Worm (Caenorhabditis elegans) whole organism, L4/young adult: ENCODE data around the gene gcy-14.
"Not testable (repeated sequence)": the region's sequence is repeated elsewhere in the genome, so short reads cannot be mapped to it uniquely, and the experiment has no call there.

Experiments used
- W03F9.2 ChIP-seq: fragments of 150-350 bp; optimal IDR thresholded peaks from 2 replicates; lab custom pipeline; 2014; ENCODE audit warnings: missing biosample characterization, missing genetic modification characterization
- dao-5 ChIP-seq: sonication (generic microtip); optimal IDR thresholded peaks from 2 replicates; lab custom pipeline; 2016; ENCODE audit warnings: missing genotype, missing genetic modification characterization, moderate library complexity, missing compliant biosample characterization
- him-1 ChIP-seq: sonication (generic microtip); optimal IDR thresholded peaks from 2 replicates; lab custom pipeline; 2016; ENCODE audit warnings: missing genotype, missing genetic modification reagents, missing genetic modification characterization, missing compliant biosample characterization

Gene gcy-14

DNA sequence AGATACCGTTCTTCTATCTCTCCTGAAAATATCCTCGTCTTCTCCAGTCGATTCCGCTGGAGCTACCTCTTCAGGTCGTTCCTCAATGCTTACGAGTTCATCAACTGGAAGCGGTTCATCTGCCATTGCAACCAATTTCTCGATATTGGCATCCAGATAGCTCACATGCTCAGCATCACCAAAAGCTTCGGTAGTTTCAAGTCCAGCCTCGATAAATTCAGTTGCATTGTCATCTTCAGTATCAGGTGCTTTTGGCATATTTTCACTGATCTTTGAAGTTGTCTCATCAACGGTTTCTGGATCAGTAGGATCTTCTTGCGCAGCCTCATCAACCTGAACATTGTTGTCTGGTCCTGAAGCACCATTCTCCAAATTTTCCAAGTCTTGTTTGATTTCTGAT is 26.4 kb downstream of the gcy-14 start:
- TF ChIP-seq him-1 (tag; lab: Kevin White, UChicago), result no peak
- no peak for TF ChIP-seq W03F9.2 (tag; lab: Kevin White, UChicago)
- no peak for TF ChIP-seq dao-5 (tag; lab: Kevin White, UChicago)

DNA sequence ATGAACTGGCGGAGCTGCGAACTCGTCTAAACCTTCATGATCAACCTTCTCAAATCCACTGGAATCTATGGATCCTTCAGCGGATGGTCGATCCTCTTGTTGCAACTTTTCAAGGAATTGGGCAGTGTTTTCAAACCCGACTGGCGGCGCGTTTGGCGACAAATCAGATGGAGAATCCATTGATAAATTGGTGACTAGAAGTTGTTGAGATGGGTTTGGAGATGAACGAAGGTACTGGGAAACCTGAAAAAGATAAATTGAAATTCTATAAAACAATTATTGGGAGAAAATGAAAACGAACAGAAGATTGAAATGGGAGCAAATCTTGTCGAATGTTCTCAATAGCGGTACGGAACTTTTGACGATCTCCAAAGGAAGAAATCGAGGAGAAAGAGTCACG is 30.0 kb downstream of the gcy-14 start:
- no peak for TF ChIP-seq him-1 (tag; lab: Kevin White, UChicago)
- no peak for TF ChIP-seq W03F9.2 (tag; lab: Kevin White, UChicago)
- TF ChIP-seq dao-5 (tag; lab: Kevin White, UChicago), result no peak

ce11 chrV:14835075-14835991 is 32.7 kb downstream of the gcy-14 start:
- TF ChIP-seq W03F9.2 (tag; lab: Kevin White, UChicago) (no peak), him-1 (tag; lab: Kevin White, UChicago) (no peak), dao-5 (tag; lab: Kevin White, UChicago) (no peak)

- peak; percentile 4 for TF ChIP-seq him-1 (tag; lab: Kevin White, UChicago)
- no peak for TF ChIP-seq W03F9.2 (tag; lab: Kevin White, UChicago)
Observed at ce11 chrV:14833219-14833618, 34.9 kb downstream of the gcy-14 start.

ce11 chrV:14832789-14833187 is 35.3 kb downstream of the gcy-14 start:
- TF ChIP-seq him-1 (tag; lab: Kevin White, UChicago) (no peak), dao-5 (tag; lab: Kevin White, UChicago) (no peak), W03F9.2 (tag; lab: Kevin White, UChicago) (no peak)

DNA sequence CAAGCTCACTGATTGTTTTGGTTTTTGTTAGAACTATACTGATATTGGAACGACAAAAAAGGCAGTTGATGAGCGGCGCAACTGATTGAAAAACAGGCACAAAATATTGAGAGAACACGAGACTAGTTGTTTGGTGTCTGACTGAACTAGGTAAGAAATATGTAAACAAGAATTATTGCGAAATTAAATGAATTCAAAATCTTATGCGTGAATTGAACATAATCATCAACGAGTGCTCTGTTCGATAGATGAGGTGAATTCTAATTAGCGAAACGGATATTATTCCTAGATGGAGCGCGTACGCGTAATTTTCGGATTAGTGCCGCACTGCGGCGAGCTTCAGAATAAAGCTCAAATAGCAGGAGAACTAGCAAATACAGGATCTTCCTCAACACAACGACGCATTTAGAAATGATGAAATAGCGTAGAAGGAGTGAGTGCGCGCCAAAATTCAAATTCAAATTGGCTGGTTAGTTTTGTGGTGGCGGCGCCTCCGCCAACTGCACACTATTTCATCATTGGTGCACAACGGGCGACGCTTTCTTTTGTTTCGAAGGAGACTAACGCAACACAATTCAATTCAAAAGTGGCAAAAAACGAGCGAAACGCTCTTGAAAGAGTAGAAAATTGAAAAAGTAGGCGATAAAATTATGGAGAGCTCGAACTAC is 35.8 kb downstream of the gcy-14 start:
- no peak for TF ChIP-seq W03F9.2 (tag; lab: Kevin White, UChicago)
- no peak for TF ChIP-seq him-1 (tag; lab: Kevin White, UChicago)

DNA sequence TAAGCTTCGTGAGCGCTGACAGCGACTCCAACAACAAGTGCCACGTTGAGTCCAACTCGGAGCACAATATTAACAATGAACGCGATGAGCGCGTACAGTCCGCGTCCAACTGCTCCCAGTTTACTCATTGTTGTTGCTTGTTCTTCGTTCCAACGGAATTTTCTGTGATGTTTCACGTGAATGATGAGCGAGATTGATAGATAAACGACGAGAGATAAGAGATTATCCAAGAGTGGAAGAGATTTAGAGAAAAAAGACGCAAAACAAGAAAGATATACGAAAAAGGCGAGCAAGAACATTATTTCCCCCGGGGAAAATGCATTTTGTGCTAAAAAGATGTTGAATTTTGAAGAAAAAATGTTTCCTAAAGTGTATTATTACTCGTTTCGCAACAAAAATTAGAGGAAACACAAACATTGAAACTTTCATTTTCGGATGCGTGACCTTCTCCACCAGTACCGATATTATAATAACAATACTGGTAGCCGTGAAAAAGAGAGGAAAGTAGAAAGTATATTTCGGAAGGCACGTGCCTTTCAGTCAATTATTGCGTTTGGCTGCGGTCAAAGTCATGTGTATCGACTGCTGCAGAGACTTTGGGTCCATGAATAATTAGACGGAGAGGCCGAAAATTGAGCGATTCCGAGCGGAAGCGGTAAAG is 36.5 kb downstream of the gcy-14 start:
- TF ChIP-seq W03F9.2 (tag; lab: Kevin White, UChicago), result no peak
- no peak for TF ChIP-seq him-1 (tag; lab: Kevin White, UChicago)
- TF ChIP-seq dao-5 (tag; lab: Kevin White, UChicago), result no peak

DNA sequence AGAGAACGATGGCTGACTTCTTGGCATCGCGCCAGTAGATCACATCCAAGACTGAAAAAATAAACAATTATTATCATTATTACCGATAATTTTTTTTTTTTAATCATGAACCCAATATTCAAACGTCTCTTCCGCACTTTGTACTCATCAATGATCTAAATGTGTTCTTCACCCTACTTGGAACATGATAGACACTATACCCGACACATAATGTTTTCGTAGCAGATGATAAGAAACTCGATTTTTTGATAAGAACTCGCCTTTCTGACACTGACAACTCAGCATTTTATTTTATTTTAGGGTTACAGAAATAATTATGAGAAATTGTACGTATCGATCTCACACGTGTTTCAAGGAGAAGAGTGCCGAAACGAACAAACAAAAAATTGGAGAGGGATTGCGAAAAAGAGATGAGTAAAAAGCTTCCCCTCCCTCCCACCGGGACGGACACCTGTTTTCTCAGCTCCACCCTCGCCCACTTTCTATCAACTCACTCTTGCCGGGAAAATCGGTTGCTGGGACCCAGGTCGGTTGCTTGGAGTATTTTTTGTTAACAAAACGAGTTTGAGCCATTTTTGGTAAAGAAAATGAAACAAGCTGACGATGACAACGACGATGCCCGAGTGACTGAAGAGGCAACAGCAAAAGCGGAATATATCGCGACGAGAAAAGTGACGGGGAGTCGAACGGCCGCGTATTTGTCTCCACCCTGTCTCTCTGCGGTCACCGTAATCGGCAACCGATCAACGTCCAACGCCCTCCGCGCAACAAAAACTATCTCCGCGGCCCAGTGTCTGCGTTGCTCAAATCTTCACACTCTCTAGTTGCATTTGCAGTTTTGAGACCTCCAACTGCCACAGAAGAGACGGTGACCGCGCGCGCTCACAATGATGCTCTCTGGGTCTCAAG is 37.6 kb downstream of the gcy-14 start:
- TF ChIP-seq W03F9.2 (tag; lab: Kevin White, UChicago), result no peak
- no peak for TF ChIP-seq dao-5 (tag; lab: Kevin White, UChicago)
- no peak for TF ChIP-seq him-1 (tag; lab: Kevin White, UChicago)

DNA sequence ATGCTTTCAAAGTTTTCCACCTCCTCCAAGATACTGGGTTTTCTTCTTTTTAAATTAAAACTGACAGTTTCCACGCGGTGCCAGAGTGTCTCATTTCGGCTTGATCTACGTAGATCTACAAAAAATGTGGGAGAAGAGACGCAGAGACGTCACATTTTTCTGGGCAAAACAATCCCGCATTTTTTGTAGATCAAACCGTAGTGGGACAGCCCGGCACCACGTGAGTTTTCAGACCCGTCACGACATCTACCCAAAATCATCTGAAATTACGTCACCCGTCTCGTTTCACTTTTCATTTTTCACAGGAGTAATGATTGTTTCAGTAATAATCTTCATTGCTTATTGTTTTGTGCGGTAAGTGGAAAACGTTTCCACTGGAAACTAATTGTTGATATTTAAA is 39.7 kb downstream of the gcy-14 start:
- TF ChIP-seq W03F9.2 (tag; lab: Kevin White, UChicago) (no peak), dao-5 (tag; lab: Kevin White, UChicago) (no peak), him-1 (tag; lab: Kevin White, UChicago) (no peak)

ce11 chrV:14826952-14827351 is 41.1 kb downstream of the gcy-14 start, which contains the start of gene nspa-8:
Gene nspa-8, minus strand, starts transcription at chrV:14827052.
- TF ChIP-seq W03F9.2, him-1, dao-5 (tag; lab: Kevin White, UChicago): not testable (repeated sequence)

DNA sequence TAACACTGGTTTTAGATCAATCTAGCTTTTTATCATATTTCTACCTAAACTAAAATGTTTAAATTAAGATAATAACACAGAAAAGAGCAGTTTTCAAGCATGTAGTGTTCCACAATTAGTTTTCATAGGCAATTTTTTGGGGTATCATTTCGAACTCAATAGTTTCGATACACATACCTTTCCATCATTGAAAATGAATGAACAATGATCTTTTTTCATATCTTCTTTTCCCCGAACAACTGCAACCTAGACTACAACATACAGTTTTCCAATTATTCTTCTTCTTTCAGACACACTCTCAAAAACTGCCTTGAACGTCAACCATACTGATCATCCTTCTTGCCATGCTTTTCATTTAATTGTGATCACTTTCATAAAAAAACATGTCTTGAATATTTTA is 44.0 kb downstream of the gcy-14 start, which contains the start of gene W06A7.4:
W06A7.4 (plus strand) TSS at position 301 of the 400 bp plus-strand sequence.
- TF ChIP-seq him-1 (tag; lab: Kevin White, UChicago) (no peak), W03F9.2 (tag; lab: Kevin White, UChicago) (no peak), dao-5 (tag; lab: Kevin White, UChicago) (no peak)

DNA sequence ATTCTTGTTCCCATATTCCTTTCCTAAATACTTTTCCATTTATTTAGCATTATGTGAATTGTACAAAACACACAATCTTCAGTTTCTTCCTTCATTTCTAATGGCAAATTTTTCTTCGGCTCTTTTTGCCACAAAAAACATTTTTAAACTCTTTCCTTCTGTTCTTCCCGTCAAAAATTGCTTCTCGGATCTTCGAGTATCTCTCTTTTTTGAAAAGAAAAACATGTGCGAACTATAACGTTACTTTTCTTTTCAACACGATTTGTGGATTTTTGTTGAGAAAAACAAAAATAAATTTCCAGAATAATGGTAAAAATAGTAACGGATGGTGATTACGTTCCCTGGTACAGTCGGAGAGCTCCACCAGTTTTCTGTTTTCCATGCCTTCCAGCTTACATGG is 46.5 kb downstream of the gcy-14 start, which contains the start of gene W06A7.2:
W06A7.2 (plus strand) TSS at position 301 of the 400 bp plus-strand sequence.
- TF ChIP-seq dao-5 (tag; lab: Kevin White, UChicago) (no peak), him-1 (tag; lab: Kevin White, UChicago) (no peak), W03F9.2 (tag; lab: Kevin White, UChicago) (no peak)
